Fruit fly (Drosophila melanogaster): ENCODE results near the gene MsR1.

DNA sequence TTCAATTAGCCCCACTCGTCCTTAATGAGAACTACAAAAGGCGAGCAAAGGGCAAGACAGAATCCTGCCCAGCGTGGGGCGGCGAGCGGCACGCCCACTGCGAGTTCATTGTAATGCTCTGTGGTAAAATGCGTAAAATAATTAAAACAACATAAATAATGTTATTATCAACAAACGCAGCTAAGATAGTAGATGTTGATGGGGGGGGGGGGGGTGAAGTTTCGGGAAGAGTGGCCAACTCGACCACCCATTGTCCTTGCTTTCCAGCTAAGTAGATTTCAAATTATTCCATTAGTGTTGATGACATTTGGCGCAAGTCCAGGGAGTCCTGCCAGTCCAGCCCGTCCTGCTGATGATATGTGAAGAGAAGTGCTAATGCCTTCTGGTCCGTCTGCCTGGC is 6.3 kb downstream of the MsR1 start:
- no peak for TF ChIP-seq CTCF (optimal IDR thresholded peaks at IDR 0.05)
- no peak for TF ChIP-seq CG8478 (optimal IDR thresholded peaks at IDR 0.05)
